Fruit fly (Drosophila melanogaster): ENCODE measurements around the gene CG15803.

CG15803 gene

dm6 chr3R:18283441-18283840 lies 77.1 kb downstream of the CG15803 start, which contains the start of the genes CG14312 and CG8064:
CG14312 (minus strand) TSS chr3R:18283528.
CG8064 (plus strand) TSS chr3R:18283660.
- peak; percentile 42 for TF ChIP-seq CTCF (optimal IDR thresholded peaks at IDR 0.05)
- no peak for TF ChIP-seq CG8478 (optimal IDR thresholded peaks at IDR 0.05)

All from S2 (cell line).